Fruit fly (Drosophila melanogaster) whole organism, prepupa: Measurements from ENCODE around the gene Sid.
A peak's percentile ranks its signal among the peaks of the same experiment; 100 is the strongest.

Experiments used
- CG6808 ChIP-seq: fragments of 200-800 bp; sonication (Bioruptor generic); optimal IDR thresholded peaks from 3 replicates; lab custom pipeline; 2017; ENCODE audit warnings: missing biosample characterization, missing genetic modification characterization, mild to moderate bottlenecking, moderate library complexity, missing genetic modification reagents
- CG6854 ChIP-seq: fragments of 200-800 bp; sonication (Bioruptor generic); optimal IDR thresholded peaks from 2 replicates; lab custom pipeline; 2017; ENCODE audit warnings: missing biosample characterization, mild to moderate bottlenecking, missing genetic modification characterization
- Eip93F ChIP-seq: fragments of 200-800 bp; sonication (Bioruptor generic); optimal IDR thresholded peaks from 2 replicates; lab custom pipeline; 2016; ENCODE audit warnings: missing biosample characterization, mild to moderate bottlenecking, missing genetic modification characterization
- Ets21C ChIP-seq: fragments of 200-800 bp; sonication (Bioruptor generic); optimal IDR thresholded peaks from 3 replicates; lab custom pipeline; 2016; ENCODE audit warnings: missing biosample characterization, missing genetic modification characterization
- OdsH ChIP-seq: fragments of 200-800 bp; sonication (Bioruptor generic); optimal IDR thresholded peaks from 3 replicates; lab custom pipeline; 2016; ENCODE audit warnings: missing biosample characterization, missing genetic modification characterization
- lz ChIP-seq: fragments of 200-800 bp; sonication (Bioruptor generic); optimal IDR thresholded peaks from 3 replicates; lab custom pipeline; 2016; ENCODE audit warnings: missing biosample characterization, missing genetic modification characterization
- pdm3 ChIP-seq: fragments of 200-800 bp; sonication (Bioruptor generic); optimal IDR thresholded peaks from 3 replicates; lab custom pipeline; 2016; ENCODE audit warnings: missing biosample characterization, missing genetic modification characterization
- salr ChIP-seq, 2 experiments: fragments of 200-800 bp; sonication (Bioruptor generic); optimal IDR thresholded peaks; 3 replicates each; lab custom pipeline; 2016 to 2018; ENCODE audit warnings: missing biosample characterization in 2 of 2, missing genetic modification characterization in 2 of 2, mild to moderate bottlenecking in 1 of 2

dm6 chr3R:28674788-28675187 lies 4.3 kb downstream of the Sid start, which contains the start of gene snu:
- no peak for TF ChIP-seq Eip93F (GFP tag; lab: Kevin White, UChicago)
- no peak for TF ChIP-seq CG6808 (GFP tag; lab: Kevin White, UChicago)
- TF ChIP-seq lz (GFP tag; lab: Kevin White, UChicago): no peak
- peak; percentile 41 for TF ChIP-seq CG6854 (GFP tag; lab: Kevin White, UChicago)
- no peak for TF ChIP-seq pdm3 (GFP tag; lab: Kevin White, UChicago)
- TF ChIP-seq OdsH (GFP tag; lab: Kevin White, UChicago): no peak
- no peak for TF ChIP-seq salr (GFP tag; optimal IDR thresholded peaks at IDR 0.05; lab: Kevin White, UChicago)
- no peak for TF ChIP-seq Ets21C (GFP tag; lab: Kevin White, UChicago)
